Worm (Caenorhabditis elegans) whole organism, L4/young adult: ENCODE results near the gene srr-2.

Experiments used
- W03F9.2 ChIP-seq: fragments of 150-350 bp; optimal IDR thresholded peaks from 2 replicates; lab custom pipeline; 2014; ENCODE audit warnings: missing biosample characterization, missing genetic modification characterization
- dao-5 ChIP-seq: sonication (generic microtip); optimal IDR thresholded peaks from 2 replicates; lab custom pipeline; 2016; ENCODE audit warnings: missing genotype, missing genetic modification characterization, moderate library complexity, missing compliant biosample characterization
- him-1 ChIP-seq: sonication (generic microtip); optimal IDR thresholded peaks from 2 replicates; lab custom pipeline; 2016; ENCODE audit warnings: missing genotype, missing genetic modification reagents, missing genetic modification characterization, missing compliant biosample characterization

The srr-2 gene

DNA sequence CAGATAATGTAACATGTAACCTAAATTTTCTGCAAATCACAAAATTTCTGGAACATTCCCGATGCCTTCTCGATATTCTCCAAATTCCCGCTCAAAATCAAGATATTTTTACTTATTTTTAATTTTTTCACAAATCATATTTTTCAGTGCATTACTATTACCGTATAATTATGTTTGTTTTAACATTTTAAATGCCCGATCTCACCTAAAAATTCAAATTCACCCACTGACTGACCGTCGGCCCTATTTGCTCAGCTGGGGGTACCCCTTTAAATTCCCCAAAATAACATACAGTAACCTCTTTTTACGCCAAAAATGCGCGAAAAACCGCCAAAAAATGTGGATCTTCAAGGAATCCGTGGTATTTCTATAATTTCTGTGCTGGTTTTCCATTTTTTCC, 699 bp upstream of the srr-2 start, which contains the start of gene oac-49:
TSS of gene oac-49 (plus strand) at position 301 of the 400 bp plus-strand sequence.
- TF ChIP-seq him-1 (tag; lab: Kevin White, UChicago) (no peak), W03F9.2 (tag; lab: Kevin White, UChicago) (no peak), dao-5 (tag; lab: Kevin White, UChicago) (no peak)

DNA sequence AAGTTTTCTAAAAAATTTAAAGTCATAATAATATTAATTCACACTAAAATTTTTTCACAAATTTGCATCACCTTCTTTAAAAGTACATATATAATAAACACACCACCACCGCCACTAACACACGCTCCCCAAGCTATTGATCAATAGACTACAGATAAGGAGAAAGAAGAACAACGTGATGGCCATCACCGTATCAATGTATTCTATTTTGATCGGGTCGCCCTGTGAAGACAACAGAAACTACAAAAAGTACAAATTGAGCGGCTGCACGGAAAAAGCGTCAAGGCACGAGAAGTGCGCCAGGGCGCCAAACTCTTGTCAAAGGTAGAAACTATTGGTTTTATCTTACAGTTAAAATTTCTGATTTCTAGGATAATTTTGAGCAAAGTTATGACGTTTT, 4.6 kb downstream of the srr-2 start:
- TF ChIP-seq W03F9.2 (tag; lab: Kevin White, UChicago), result no peak
- TF ChIP-seq him-1 (tag; lab: Kevin White, UChicago), result no peak
- TF ChIP-seq dao-5 (tag; lab: Kevin White, UChicago), result no peak

ce11 chrV:19211795-19212194, 5.2 kb downstream of the srr-2 start, which contains the start of gene nhr-79:
TSS of gene nhr-79 (minus strand) at chrV:19211895.
- TF ChIP-seq him-1 (tag; lab: Kevin White, UChicago), result no peak
- no peak for TF ChIP-seq W03F9.2 (tag; lab: Kevin White, UChicago)
- no peak for TF ChIP-seq dao-5 (tag; lab: Kevin White, UChicago)

DNA sequence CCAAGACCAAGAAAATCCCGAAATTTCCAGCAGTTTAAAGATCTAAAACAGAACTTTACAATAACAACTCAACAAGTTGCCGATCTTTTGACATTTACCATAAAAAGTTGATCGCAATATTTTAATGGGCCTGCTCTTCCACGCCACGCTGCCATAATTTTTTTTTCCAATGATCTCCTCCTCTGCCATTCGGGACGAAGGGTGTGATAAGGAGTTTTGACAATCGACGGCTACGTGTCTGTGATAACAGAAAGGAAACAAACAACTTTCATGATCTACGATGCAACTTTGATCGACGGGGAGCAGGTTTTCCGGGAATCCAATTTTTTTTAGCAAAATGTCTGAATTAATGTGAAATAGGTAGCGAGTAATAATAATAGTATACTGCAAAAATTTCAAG, 10.1 kb downstream of the srr-2 start:
- no peak for TF ChIP-seq him-1 (tag; lab: Kevin White, UChicago)
- TF ChIP-seq W03F9.2 (tag; lab: Kevin White, UChicago), result no peak
- TF ChIP-seq dao-5 (tag; lab: Kevin White, UChicago), result no peak

DNA sequence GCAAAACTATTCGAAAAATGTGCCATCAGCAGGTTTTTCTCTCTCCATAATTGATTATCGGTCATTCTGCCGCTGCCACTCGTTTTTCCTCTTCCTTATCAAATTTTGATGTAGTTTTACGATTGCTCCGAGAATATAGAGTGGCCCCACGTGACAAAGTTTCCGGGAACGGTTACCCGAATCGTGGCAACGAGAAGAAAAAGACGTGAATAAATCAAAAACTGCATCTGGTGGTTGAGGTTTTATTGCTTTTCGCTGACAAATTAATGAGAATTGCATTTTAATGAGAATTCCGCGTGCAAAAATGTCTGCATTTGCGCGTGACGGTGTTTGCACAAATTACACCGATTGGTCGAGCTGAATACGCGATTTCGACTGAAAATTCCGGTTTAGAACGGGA, 11.5 kb downstream of the srr-2 start:
- TF ChIP-seq W03F9.2 (tag; lab: Kevin White, UChicago) (no peak), dao-5 (tag; lab: Kevin White, UChicago) (no peak), him-1 (tag; lab: Kevin White, UChicago) (no peak)

DNA sequence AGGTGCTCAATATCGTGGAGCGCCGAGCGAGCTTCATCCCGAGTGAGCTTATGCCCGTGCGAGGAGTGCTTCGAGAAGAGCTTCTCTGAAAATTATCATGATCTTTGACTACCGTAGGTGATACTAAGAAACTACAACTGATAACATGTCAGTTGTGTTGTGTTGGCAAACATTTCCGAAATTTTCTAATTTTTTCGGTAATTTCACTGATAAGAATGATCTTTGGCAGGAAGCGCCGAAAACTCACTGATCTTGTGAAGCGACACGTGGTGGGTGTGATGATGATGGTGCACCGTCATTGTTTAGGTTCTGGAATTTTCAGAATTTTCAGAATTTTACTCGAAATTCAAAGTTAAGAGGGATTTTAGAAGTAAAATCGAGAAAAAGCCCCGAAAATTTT, 13.7 kb downstream of the srr-2 start, which contains the start of gene Y39B6A.1:
TSS of gene Y39B6A.1 (minus strand) at position 309 of the 400 bp plus-strand sequence.
- TF ChIP-seq him-1 (tag; lab: Kevin White, UChicago) (no peak), W03F9.2 (tag; lab: Kevin White, UChicago) (no peak), dao-5 (tag; lab: Kevin White, UChicago) (no peak)

DNA sequence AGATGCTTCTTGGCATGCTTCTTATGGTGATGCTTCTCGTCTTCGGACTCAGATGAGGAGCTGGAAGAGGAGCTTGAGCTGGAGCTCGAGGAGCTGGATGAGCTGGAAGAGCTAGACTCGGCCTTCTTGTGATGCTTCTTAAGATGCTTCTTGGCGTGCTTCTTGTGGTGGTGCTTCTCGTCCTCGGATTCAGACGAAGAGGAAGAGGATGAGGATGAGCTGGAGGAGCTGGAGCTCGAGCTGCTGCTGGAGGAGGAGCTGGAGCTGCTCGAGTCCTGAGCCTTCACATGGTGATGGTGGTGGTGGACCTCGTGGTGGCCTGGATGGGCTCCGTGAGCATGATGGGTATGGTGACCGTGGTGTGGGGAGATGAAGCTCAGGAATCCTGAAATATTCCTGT, 14.2 kb downstream of the srr-2 start:
- TF ChIP-seq him-1 (tag; lab: Kevin White, UChicago) (no peak), W03F9.2 (tag; lab: Kevin White, UChicago) (no peak), dao-5 (tag; lab: Kevin White, UChicago) (no peak)

DNA sequence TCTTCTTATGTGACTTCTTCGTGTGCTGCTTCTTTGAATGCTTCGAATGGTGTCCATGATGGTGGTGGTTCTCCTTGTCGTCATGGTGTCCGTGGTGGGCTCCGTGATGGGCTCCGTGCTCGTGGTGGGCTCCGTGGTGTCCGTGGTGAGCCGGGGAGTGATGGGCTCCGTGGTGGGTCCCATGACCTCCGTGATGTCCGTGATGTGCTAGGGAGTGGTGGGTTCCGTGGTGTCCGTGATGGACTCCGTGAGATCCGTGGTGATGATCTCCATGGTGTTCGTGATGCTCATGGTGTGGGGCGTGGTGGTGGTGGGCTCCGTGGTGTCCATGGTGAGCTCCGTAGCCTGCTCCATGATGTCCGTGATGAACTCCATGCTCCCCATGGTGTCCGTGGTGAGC, 15.8 kb downstream of the srr-2 start:
- TF ChIP-seq W03F9.2 (tag; lab: Kevin White, UChicago) (no peak), dao-5 (tag; lab: Kevin White, UChicago) (no peak), him-1 (tag; lab: Kevin White, UChicago) (no peak)

- TF ChIP-seq dao-5 (tag; lab: Kevin White, UChicago) (no peak), him-1 (tag; lab: Kevin White, UChicago) (no peak), W03F9.2 (tag; lab: Kevin White, UChicago) (no peak)
Observed at ce11 chrV:19189963-19190597, 26.9 kb downstream of the srr-2 start, which contains the start of the genes Y39B6A.3 and pph-5. TSS of gene Y39B6A.3 (minus strand) at chrV:19190013. TSS of gene pph-5 (plus strand) at chrV:19190547.

- no peak for TF ChIP-seq W03F9.2 (tag; lab: Kevin White, UChicago)
- no peak for TF ChIP-seq dao-5 (tag; lab: Kevin White, UChicago)
- TF ChIP-seq him-1 (tag; lab: Kevin White, UChicago), result no peak
Observed at ce11 chrV:19181684-19182083, 35.3 kb downstream of the srr-2 start.

DNA sequence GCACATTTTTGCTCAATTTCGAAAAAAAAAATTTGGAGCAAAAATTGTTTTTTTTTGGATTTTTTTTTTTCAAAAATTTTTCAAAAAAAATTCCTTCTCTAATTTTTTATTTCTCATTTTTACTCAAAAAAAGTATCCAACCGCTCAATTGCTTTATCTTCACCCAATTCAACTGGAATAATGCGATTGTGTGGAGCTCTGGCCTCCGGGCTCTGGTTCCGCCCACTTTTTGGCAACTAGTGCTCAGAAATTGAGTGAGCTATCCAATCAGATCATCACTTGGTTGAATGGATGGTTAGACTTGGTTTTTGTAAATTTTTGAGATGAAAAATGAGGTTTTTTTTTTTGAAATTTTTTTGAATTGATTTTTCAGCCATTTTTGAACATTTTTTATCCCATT, 38.1 kb downstream of the srr-2 start:
- TF ChIP-seq dao-5 (tag; lab: Kevin White, UChicago) (no peak), W03F9.2 (tag; lab: Kevin White, UChicago) (no peak), him-1 (tag; lab: Kevin White, UChicago) (no peak)

ce11 chrV:19177804-19178203, 39.2 kb downstream of the srr-2 start:
- TF ChIP-seq him-1 (tag; lab: Kevin White, UChicago) (no peak), W03F9.2 (tag; lab: Kevin White, UChicago) (no peak), dao-5 (tag; lab: Kevin White, UChicago) (no peak)

ce11 chrV:19177070-19177469, 39.9 kb downstream of the srr-2 start:
- TF ChIP-seq him-1 (tag; lab: Kevin White, UChicago) (no peak), W03F9.2 (tag; lab: Kevin White, UChicago) (no peak), dao-5 (tag; lab: Kevin White, UChicago) (no peak)

DNA sequence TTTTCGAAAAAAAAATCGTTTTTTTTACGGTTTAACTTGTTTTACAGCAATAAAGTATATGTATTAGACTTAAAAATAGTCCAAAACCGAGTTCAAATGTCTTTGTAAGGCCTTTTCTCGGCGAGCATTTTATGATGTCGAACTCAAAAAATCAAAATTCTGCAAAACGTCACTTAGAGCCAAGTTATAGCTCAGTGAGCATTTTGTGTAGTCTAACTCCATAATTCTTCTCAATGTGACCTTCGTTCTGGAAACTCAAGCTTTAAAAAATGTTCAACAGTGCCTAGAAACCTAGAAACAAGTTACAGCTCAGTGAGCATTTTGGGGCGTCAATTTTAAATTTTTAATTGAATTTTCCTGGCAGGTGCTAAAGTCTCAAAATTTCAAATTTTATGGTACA, 41.3 kb downstream of the srr-2 start:
- TF ChIP-seq him-1 (tag; lab: Kevin White, UChicago), result no peak
- no peak for TF ChIP-seq W03F9.2 (tag; lab: Kevin White, UChicago)
- no peak for TF ChIP-seq dao-5 (tag; lab: Kevin White, UChicago)
